Worm (Caenorhabditis elegans) whole organism, L4/young adult: ENCODE data around the gene C16A11.3.

ENCODE experiments used
- W03F9.2 ChIP-seq: fragments of 150-350 bp; optimal IDR thresholded peaks from 2 replicates; lab custom pipeline; 2014; ENCODE audit warnings: missing biosample characterization, missing genetic modification characterization
- dao-5 ChIP-seq: sonication (generic microtip); optimal IDR thresholded peaks from 2 replicates; lab custom pipeline; 2016; ENCODE audit warnings: missing genotype, missing genetic modification characterization, moderate library complexity, missing compliant biosample characterization
- him-1 ChIP-seq: sonication (generic microtip); optimal IDR thresholded peaks from 2 replicates; lab custom pipeline; 2016; ENCODE audit warnings: missing genotype, missing genetic modification reagents, missing genetic modification characterization, missing compliant biosample characterization

Gene C16A11.3

DNA sequence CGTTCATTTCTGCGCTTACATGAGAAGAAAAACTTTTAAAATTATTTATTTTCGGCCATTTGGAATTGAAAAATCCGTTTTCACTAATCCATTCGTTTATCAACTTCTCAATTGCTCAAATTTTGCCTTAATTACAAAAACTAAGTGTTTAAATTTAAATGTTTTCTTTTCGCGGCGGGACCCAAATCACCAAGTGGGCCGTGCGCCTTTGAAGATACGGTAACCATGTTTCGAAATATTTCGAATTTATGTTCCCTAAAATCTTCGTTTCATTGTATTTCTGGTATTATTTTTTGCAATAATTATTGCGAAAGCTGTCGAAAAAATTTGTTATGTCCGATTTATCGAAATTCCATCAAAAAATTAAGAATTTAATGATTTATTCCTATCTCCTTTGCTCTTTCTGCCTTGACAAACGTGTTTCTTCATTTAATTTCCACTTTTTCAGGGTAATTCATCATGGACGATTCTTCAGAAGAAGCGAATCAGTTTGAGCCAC is 2.7 kb upstream of the C16A11.3 start, which contains the start of gene C16A11.4:
Gene C16A11.4 (plus strand): TSS at position 449 of the 499 bp plus-strand sequence.
- TF ChIP-seq dao-5 (no peak), W03F9.2 (no peak), him-1 (no peak)

DNA sequence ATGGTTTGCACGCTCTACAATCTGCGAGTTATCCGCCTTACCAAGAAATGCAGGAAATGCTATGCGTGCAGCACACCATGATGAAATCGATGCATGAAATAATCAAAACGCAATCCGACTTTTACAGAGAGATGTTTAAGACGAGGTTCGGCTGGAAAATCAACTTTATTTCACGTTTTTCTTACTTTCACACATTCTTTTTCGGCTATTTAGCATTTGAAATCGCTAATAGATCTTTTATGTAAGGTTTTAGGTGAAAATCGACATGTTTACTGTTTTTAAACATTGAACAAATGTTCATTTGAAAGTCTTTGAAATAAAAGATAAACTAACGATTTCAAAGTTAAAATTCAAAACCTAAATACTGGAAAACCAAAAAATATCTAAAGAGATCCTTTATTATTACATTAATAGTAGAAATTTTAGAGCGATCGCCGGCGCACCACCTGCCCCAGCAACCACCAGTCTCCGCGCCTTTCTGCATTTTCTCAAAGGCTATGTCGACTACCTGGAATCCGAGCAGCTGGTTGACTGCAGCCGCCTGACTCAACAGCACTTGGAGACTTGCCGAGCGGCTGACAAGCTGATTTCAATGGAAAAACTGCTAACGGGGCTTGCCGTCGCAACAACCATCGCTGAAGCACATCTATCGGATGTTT is 1.1 kb upstream of the C16A11.3 start:
- no peak for TF ChIP-seq him-1
- TF ChIP-seq dao-5 = no peak

DNA sequence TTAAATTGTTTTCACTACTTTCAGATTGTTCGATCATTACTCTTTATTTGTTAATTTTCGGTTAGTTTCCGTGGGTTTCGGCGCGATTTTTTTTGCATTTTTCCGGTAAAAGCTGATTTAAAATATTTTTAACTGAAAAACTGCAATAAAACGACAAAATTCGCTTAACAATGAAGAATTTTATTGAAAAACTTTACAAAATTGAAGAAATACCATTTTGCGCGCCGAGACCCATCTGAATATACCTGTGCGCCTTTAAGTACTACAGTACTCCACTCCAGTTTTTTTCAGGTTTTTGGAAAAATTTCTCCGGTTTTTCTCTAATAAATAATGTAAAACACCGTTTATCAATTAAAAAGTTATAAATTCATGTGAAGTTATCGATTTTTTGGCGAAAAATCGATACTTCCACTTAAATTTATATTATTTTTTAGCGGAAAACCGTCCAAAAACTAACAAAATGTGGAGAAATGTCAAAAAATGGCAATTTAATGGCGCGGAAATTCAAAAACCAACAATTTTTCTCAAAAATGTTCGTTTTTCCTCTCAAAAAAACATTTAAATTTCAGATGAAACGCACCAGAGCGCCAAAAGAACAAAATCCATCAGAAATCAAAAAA is 1.6 kb downstream of the C16A11.3 start, which contains the start of gene C16A11.10:
Gene C16A11.10 (plus strand): TSS at position 570 of the 620 bp plus-strand sequence.
- no peak for TF ChIP-seq dao-5
- TF ChIP-seq W03F9.2 = no peak
- no peak for TF ChIP-seq him-1

DNA sequence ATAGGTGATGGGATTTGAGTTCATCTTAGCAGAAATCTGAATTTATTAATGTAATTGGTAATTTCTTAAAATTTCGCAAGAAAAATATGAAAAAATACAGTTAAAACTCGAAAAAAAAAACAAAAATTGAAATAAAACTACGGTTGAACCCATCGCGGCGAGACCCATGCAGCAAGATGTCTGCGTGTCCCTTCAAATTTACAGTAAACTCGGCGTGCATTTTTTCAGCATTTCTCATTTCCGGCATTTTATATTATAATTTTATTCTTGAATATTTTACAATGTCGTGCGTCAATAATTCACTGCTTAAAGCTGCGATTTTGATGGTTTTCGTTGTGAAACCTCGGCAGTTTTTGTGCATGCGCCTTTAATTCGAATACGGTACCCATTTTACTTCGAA is 6.6 kb downstream of the C16A11.3 start, which contains the start of gene fbxc-43:
Gene fbxc-43 (minus strand): TSS at position 38 of the 400 bp plus-strand sequence.
- TF ChIP-seq him-1 = no peak
- TF ChIP-seq dao-5 = no peak
- no peak for TF ChIP-seq W03F9.2

DNA sequence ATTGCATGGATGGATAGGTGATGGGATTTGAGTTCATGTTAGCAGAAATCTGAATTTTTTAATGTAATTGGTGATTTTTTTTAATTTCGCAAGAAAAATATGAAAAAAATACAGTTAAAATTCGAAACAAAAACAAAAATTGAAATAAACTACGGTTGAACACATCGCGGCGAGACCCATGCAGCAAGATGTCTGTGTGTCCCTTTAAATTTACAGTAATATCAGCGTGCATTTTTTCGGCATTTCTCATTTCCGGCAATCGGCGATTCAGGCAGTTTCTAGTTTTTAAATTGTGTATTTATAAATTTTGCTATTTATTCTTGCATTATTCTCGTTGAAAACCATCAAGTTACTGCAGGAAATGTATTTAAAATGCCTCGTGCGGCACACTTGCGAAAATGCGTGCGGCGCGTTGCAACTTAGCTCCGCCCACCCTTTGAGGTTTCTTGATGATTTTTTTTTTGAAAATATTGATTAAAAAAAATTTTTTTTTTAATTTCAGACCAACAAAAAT is 8.4 kb downstream of the C16A11.3 start, which contains the start of the genes fbxc-44 and C16A11.2:
Gene fbxc-44 (minus strand): TSS at position 51 of the 514 bp plus-strand sequence.
Gene C16A11.2 (plus strand): TSS at position 503 of the 514 bp plus-strand sequence.
- peak; percentile 36 for TF ChIP-seq W03F9.2
- TF ChIP-seq him-1 = no peak

DNA sequence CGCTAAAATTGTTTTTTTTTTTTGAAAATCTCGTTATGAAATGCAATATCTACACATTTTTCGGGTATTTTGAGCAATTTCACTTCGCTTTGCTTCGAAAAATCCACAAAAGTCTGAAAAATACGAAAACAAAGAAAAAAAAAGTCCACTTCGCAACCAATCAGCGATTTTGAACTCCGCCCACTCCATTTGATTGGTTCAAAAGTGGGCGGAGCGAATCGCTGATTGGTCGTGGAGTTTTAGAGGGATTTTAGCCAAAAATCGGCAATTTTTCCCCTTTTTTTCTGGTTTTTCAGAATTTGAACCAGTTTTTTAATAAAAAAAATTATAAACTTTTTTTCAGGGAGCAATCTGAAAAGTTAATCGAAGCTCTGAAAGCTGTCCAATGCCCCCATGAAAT is 9.6 kb downstream of the C16A11.3 start:
- TF ChIP-seq W03F9.2 (no peak), him-1 (no peak), dao-5 (no peak)

DNA sequence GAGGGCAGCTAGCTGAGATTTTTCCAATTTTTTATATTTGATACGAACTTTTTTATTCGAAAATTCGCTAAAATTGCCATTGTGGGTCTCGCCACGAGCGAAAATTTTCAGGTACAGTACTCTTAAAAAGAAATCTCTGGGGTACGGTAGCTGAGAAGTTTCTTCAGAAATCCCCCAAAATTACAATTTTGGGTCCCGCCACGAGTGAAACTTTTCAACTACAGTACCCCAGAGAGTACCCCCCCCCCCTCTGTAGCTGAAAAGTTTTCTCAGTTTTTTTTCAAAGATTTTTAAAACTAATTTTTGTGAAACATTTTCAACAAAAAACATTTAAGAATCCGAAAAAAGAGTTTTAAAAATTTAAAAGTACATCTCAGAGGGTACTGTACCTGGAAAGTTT is 15.6 kb downstream of the C16A11.3 start:
- TF ChIP-seq W03F9.2 (no peak), dao-5 (no peak), him-1 (no peak)

DNA sequence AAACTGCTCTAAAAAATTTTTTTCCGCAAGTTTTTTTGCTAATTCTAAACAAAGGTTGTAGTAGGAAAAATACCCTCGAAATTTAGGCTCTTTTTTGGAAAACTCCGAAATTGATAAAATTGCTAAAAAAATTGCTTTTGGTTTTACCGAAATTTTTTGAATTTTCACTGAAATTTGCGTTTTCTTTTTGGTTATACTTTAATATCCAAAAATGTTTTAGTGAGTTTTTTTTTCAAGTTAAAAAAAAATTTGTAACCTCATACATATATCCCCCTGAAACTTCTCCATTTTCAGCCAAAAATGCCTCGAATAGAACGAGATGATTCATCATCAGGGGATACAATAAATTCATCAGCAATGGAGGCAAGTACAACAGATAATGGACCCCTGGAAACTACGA is 17.6 kb downstream of the C16A11.3 start, which contains the start of gene gpa-11:
Gene gpa-11 (plus strand): TSS at position 301 of the 400 bp plus-strand sequence.
- TF ChIP-seq W03F9.2 (no peak), dao-5 (no peak), him-1 (no peak)

DNA sequence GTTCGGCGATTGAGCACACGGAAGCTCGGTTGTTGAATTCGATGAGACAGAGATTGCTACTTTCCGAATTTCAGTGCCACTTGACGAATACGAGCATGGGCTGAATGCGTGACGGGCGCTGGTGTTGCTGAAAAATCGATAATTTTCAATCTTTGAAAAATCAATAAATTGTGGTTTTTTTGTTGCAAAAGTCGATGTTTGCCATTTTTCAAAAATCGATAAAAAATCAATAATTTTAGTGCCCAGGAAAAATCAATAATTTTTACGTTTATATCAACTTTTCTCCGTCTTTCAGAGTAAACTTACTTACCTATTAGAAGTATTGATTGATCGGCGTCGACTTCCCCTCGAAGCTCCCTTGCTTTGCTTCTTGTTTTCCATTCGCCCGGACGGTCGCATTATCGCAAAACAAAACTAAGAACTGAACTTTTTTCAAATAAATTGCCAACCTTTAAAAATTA is 27.2 kb downstream of the C16A11.3 start, which contains the start of gene C16A11.7:
Gene C16A11.7 (minus strand): TSS at position 411 of the 461 bp plus-strand sequence.
- TF ChIP-seq dao-5 (no peak), W03F9.2 (no peak), him-1 (no peak)

DNA sequence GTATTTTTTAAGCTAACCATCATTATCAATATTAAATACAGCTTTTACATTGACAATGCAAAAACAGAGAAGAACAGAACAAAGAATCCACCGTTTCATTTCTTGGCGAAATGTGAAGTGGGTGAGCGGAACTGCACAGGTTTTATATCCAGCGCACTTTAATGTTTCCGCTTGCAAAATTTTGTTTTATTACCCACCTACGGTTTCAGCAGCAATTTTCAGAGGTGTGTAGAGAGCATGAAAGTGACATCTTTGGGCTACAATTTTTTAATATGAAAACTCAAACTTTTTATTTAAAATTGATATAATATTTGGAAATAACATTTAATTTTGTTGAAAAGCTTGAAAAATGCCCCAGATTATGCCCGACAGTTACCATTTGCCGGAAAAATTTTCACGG is 29.3 kb downstream of the C16A11.3 start, which contains the start of gene clec-135:
Gene clec-135 (minus strand): TSS at position 101 of the 400 bp plus-strand sequence.
- TF ChIP-seq W03F9.2 (no peak), him-1 (no peak), dao-5 (no peak)

DNA sequence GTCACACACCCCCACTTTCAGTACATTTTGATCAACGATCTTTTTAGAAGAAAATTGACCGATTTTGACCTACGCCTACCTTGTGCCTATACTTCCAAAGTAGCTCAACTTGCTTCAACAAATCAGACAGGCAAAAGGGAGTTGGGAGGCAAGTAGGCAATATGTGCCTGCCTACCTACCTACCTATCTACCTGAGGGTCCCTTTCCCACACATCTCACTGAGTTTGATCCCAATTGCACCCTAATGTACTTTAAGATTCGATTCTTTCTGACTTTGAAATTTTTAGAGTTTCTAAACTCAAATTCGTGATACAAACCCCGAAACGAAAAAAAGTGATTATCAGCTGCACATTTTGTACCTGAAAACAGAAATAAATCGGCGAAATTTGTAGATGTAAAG is 38.4 kb downstream of the C16A11.3 start:
- TF ChIP-seq him-1 (no peak), W03F9.2 (no peak), dao-5 (no peak)

DNA sequence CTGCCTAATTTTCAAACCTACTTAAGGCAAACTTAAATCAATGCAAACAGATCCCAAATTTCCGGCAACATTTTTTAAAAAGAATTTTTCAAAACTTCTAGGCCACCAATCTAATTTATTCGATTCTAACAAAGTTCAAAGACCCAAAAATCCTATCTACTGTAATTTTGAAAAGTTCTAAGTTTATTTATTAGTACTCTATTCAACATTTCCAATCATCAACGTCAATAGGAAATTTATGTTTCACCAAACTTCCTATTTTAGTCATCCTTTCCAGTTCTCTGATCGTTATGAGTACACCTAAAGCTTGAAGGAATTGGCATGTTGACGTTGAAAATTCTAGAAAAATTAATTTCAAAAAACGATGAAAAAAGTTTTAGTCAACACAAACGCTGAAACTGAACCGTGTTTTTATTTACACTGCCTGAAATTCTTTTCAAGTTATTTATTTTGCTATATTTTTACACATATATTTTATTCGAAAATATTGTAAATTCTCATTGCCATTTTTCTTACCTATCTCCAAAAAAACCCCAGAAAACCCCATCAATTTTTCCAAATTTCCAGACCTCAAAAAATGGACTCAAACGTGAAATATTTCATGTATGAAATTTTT is 46.4 kb downstream of the C16A11.3 start, which contains the start of gene npr-42:
Gene npr-42 (plus strand): TSS at position 566 of the 616 bp plus-strand sequence.
- no peak for TF ChIP-seq him-1
- TF ChIP-seq dao-5 = no peak
- no peak for TF ChIP-seq W03F9.2

DNA sequence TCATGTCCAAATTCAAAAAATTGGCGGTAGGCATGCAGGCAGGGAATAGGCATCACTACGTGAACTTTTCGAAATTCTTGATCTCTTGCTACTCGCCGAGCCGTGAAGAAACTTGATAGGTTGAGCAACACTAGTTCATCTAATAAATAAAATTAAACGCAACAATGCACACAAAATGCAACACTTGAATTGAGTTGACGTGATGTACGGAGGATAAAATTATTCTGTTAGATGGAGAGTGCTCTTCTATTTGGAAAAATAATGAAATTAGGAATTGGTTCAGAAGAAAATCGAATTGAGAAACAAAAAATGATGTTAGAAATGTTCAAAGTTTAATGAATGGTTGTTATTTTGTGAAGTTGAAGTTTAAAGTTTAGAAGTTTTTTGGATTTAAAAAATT is 47.6 kb downstream of the C16A11.3 start:
- TF ChIP-seq W03F9.2 (no peak), him-1 (no peak), dao-5 (no peak)

DNA sequence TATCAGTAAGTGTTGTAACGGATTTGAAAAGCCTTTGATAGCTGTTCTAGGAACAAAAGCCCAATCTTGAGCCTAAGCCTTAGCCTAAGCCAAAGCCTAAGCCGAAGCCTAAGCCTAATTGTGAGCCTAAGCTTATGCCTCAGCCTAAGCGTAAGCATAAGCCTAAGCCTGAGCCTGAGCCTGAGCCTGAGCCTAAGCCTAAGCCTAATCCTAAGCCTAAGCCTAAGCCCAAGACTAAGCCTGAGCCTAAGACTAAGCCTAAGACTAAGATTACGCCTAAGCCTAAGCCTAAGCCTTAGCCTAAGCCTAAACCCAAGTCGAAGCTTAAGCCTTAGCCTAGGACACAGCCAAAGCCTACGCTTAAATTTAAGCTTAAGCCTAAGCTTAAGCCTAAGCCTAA is 48.3 kb downstream of the C16A11.3 start:
- TF ChIP-seq him-1 = no peak
- no peak for TF ChIP-seq W03F9.2
